In the genomic region with DNA sequence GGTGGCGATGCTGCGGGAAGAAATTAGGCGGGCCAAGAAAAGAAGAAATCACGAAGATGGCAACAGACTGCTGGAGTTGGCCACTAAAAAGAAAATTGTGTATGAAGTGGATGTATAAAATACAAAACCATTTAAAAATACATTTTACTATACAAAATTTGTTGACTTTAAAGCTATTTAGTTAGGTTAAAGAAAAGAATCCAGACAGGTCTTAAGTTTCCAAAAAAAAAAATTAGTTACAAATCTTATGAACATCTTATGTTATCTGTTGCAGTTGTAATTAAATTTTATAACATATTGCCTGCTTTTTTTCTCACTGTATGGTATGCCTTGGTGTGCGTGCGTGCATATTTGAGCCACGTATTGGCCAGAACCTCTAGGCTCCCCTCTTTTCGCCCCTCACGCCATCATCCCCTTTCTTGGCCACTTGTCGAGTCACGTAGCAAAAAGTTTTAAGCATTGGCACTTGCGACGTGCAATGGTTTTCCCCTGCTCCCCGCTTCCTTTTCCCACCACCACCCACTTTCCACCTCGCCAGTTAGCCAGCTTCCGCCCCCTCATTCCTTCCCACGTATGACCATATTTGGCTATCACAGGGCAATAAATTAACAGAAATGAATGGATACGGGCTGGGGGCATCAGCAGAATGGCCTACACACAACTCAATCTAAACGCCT, we compare ENCODE assay signal across 3 fruit fly cellular contexts.
TF ChIP-seq lines count a peak whose summit lies in the region.

No protein-coding gene starts in this region.

- no peak for TF ChIP-seq CTCF in whole organism, embryonic (GFP tag; optimal IDR thresholded peaks at IDR 0.05; lab: Kevin White, UChicago)

TF ChIP-seq in whole organism, embryonic, 481 proteins besides CTCF, POLR2A, EP300 and RAD21 (continues in another document):
- no peak for TF ChIP-seq so (GFP tag; IDR thresholded peaks at IDR 0.05; lab: Robert Waterston, UW)
- TF ChIP-seq esg (GFP tag; conservative IDR thresholded peaks at IDR 0.05; lab: Robert Waterston, UW): no peak
- no peak for TF ChIP-seq odd (GFP tag; optimal IDR thresholded peaks at IDR 0.05; lab: Kevin White, UChicago)
- no peak for TF ChIP-seq Elba2 (GFP tag; optimal IDR thresholded peaks at IDR 0.05; lab: Kevin White, UChicago)
- no peak for TF ChIP-seq CG6791 (GFP tag; IDR thresholded peaks at IDR 0.05; lab: Robert Waterston, UW; ENCODE audit: partially characterized antibody)
- TF ChIP-seq CG8359 (GFP tag; optimal IDR thresholded peaks at IDR 0.05; lab: Kevin White, UChicago; ENCODE audit: borderline replicate concordance): no peak
- TF ChIP-seq seq (GFP tag; IDR thresholded peaks at IDR 0.05; lab: Robert Waterston, UW): no peak
- no peak for TF ChIP-seq unpg (GFP tag; optimal IDR thresholded peaks at IDR 0.05; lab: Kevin White, UChicago)
- TF ChIP-seq Med (GFP tag; lab: Kevin White, UChicago): peak; percentile 35
- no peak for TF ChIP-seq CG6683 (GFP tag; optimal IDR thresholded peaks at IDR 0.05; lab: Kevin White, UChicago)
- TF ChIP-seq tna (GFP tag; IDR thresholded peaks at IDR 0.05; lab: Robert Waterston, UW; ENCODE audit: partially characterized antibody): no peak
- TF ChIP-seq CG6813 (GFP tag; optimal IDR thresholded peaks at IDR 0.05; lab: Kevin White, UChicago): no peak
- TF ChIP-seq Hand (GFP tag; optimal IDR thresholded peaks at IDR 0.05; lab: Kevin White, UChicago): no peak
- no peak for TF ChIP-seq CkIIα-i1 (GFP tag; IDR thresholded peaks at IDR 0.05; lab: Robert Waterston, UW)
- TF ChIP-seq sob (GFP tag; IDR thresholded peaks at IDR 0.05; lab: Robert Waterston, UW): no peak
- no peak for TF ChIP-seq CG13775 (GFP tag; optimal IDR thresholded peaks at IDR 0.05; lab: Kevin White, UChicago)
- no peak for TF ChIP-seq CG14965 (GFP tag; optimal IDR thresholded peaks at IDR 0.05; lab: Kevin White, UChicago; ENCODE audit: borderline replicate concordance)
- TF ChIP-seq CG9437 (GFP tag; optimal IDR thresholded peaks at IDR 0.05; lab: Kevin White, UChicago): no peak
- TF ChIP-seq pfk (GFP tag; optimal IDR thresholded peaks at IDR 0.05; lab: Kevin White, UChicago): no peak
- no peak for TF ChIP-seq CG17186 (GFP tag; optimal IDR thresholded peaks at IDR 0.05; lab: Kevin White, UChicago)
- TF ChIP-seq E2f1 (GFP tag; IDR thresholded peaks at IDR 0.05; lab: Robert Waterston, UW): no peak
- TF ChIP-seq CG11560 (tag; IDR thresholded peaks at IDR 0.05; lab: Robert Waterston, UW): no peak
- no peak for TF ChIP-seq CG2129 (GFP tag; IDR thresholded peaks at IDR 0.05; lab: Robert Waterston, UW; ENCODE audit: partially characterized antibody)
- TF ChIP-seq NFAT (GFP tag; IDR thresholded peaks at IDR 0.05; lab: Robert Waterston, UW): no peak
- no peak for TF ChIP-seq C15 (GFP tag; IDR thresholded peaks at IDR 0.05; lab: Robert Waterston, UW)
- TF ChIP-seq ato (GFP tag; IDR thresholded peaks at IDR 0.05; lab: Robert Waterston, UW; ENCODE audit: partially characterized antibody): no peak
- peak; percentile 13 for TF ChIP-seq CG12391 (tag; optimal IDR thresholded peaks at IDR 0.05; lab: Kevin White, UChicago)
- TF ChIP-seq CG16779 (GFP tag; IDR thresholded peaks at IDR 0.05; lab: Robert Waterston, UW): no peak

TF ChIP-seq in whole organism, prepupa, 60 proteins besides CTCF, POLR2A, EP300 and RAD21:
- peak; percentile 78 for TF ChIP-seq Eip78C (GFP tag; lab: Kevin White, UChicago)
- peak; percentile 42 for TF ChIP-seq Hr4 (GFP tag; optimal IDR thresholded peaks at IDR 0.05; lab: Kevin White, UChicago)
- TF ChIP-seq fkh (GFP tag; optimal IDR thresholded peaks at IDR 0.05; lab: Kevin White, UChicago): no peak
- TF ChIP-seq dac (GFP tag; optimal IDR thresholded peaks at IDR 0.05; lab: Kevin White, UChicago): no peak
- TF ChIP-seq CG8119 (GFP tag; IDR thresholded peaks at IDR 0.05; lab: Robert Waterston, UW): peak; percentile 70
- peak; percentile 32; the same call in 1 of the 3 replicates for TF ChIP-seq eg (GFP tag; IDR thresholded peaks at IDR 0.05; lab: Robert Waterston, UW)
- TF ChIP-seq ss (GFP tag; optimal IDR thresholded peaks at IDR 0.05; lab: Kevin White, UChicago): peak in 1 of 2 experiments; percentile 62
- TF ChIP-seq CG6276 (GFP tag; optimal IDR thresholded peaks at IDR 0.05; lab: Kevin White, UChicago): peak; percentile 13
- TF ChIP-seq CG6163 (GFP tag; IDR thresholded peaks at IDR 0.05; lab: Robert Waterston, UW): 0 out of 3 replicates have a peak, but pooled peaks have one; percentile 33
- 0 out of 2 replicates have a peak, but pooled peaks have one; percentile 8 for TF ChIP-seq Gug (GFP tag; IDR thresholded peaks at IDR 0.05; lab: Robert Waterston, UW)
- TF ChIP-seq CG4318 (GFP tag; optimal IDR thresholded peaks at IDR 0.05; lab: Kevin White, UChicago): peak; percentile 7
- TF ChIP-seq CG3032 (tag; optimal IDR thresholded peaks at IDR 0.05; lab: Kevin White, UChicago): no peak
- TF ChIP-seq CG8632 (GFP tag; optimal IDR thresholded peaks at IDR 0.05; lab: Kevin White, UChicago): no peak
- peak; percentile 66 for TF ChIP-seq CG15336 (GFP tag; IDR thresholded peaks at IDR 0.05; lab: Robert Waterston, UW)
- peak; percentile 1 for TF ChIP-seq OdsH (GFP tag; optimal IDR thresholded peaks at IDR 0.05; lab: Kevin White, UChicago)
- TF ChIP-seq CG32006 (GFP tag; optimal IDR thresholded peaks at IDR 0.05; lab: Kevin White, UChicago): peak; percentile 66

TF ChIP-seq in whole organism, pupa, 21 proteins besides CTCF, POLR2A, EP300 and RAD21:
- TF ChIP-seq CG8301 (tag; optimal IDR thresholded peaks at IDR 0.05; lab: Kevin White, UChicago): peak; percentile 27
- no peak for TF ChIP-seq CG34367 (tag; optimal IDR thresholded peaks at IDR 0.05; lab: Kevin White, UChicago)
- peak; percentile 34 for TF ChIP-seq CG14655 (GFP tag; optimal IDR thresholded peaks at IDR 0.05; lab: Kevin White, UChicago)
- no peak for TF ChIP-seq Snoo (tag; optimal IDR thresholded peaks at IDR 0.05; lab: Kevin White, UChicago)
- no peak for TF ChIP-seq EcR (GFP tag; optimal IDR thresholded peaks at IDR 0.05; lab: Kevin White, UChicago)
- no peak for TF ChIP-seq D1 (tag; optimal IDR thresholded peaks at IDR 0.05; lab: Kevin White, UChicago)
- TF ChIP-seq CG32121 (GFP tag; IDR thresholded peaks at IDR 0.05; lab: Robert Waterston, UW): peak; percentile 22; the same call in 1 of the 2 replicates
- TF ChIP-seq CG13204 (GFP tag; optimal IDR thresholded peaks at IDR 0.05; lab: Kevin White, UChicago): no peak
- no peak for TF ChIP-seq CG8159 (tag; optimal IDR thresholded peaks at IDR 0.05; lab: Kevin White, UChicago)
- no peak; the same call in 2 of the 3 replicates for TF ChIP-seq CG4496 (GFP tag; IDR thresholded peaks at IDR 0.05; lab: Robert Waterston, UW)
- TF ChIP-seq CG15710 (tag; optimal IDR thresholded peaks at IDR 0.05; lab: Kevin White, UChicago): no peak
- TF ChIP-seq CG10348 (GFP tag; IDR thresholded peaks at IDR 0.05; lab: Robert Waterston, UW): no peak
- no peak for TF ChIP-seq CG12605 (GFP tag; IDR thresholded peaks at IDR 0.05; lab: Robert Waterston, UW)
- TF ChIP-seq Pif1B (GFP tag; optimal IDR thresholded peaks at IDR 0.05; lab: Kevin White, UChicago): no peak

Comparison
In these comparisons a context has a peak if more than half of its experiments do, and no peak if none do; other contexts are left out.
1. Of the 7 proteins assayed by ChIP-seq in both whole organism, embryonic and whole organism, prepupa: peak only in whole organism, embryonic: Sox102F; only in whole organism, prepupa: Gug; in both: none; in neither: 5.